Worm (Caenorhabditis elegans) whole organism, L4/young adult: ENCODE results near the gene C07A4.3.
A peak's percentile ranks its signal among the peaks of the same experiment; 100 is the strongest.

Experiments used
- W03F9.2 ChIP-seq: fragments of 150-350 bp; optimal IDR thresholded peaks from 2 replicates; lab custom pipeline; 2014; ENCODE audit warnings: missing biosample characterization, missing genetic modification characterization
- dao-5 ChIP-seq: sonication (generic microtip); optimal IDR thresholded peaks from 2 replicates; lab custom pipeline; 2016; ENCODE audit warnings: missing genotype, missing genetic modification characterization, moderate library complexity, missing compliant biosample characterization
- him-1 ChIP-seq: sonication (generic microtip); optimal IDR thresholded peaks from 2 replicates; lab custom pipeline; 2016; ENCODE audit warnings: missing genotype, missing genetic modification reagents, missing genetic modification characterization, missing compliant biosample characterization

C07A4.3 gene

ce11 chrX:10160097-10160677 is 14.6 kb upstream of the C07A4.3 start, which contains the start of gene F09B9.4:
F09B9.4 (plus strand) TSS chrX:10160627.
- no peak for TF ChIP-seq W03F9.2
- TF ChIP-seq dao-5 (tag; lab: Kevin White, UChicago) = no peak
- TF ChIP-seq him-1 (tag; lab: Kevin White, UChicago) = no peak

- no peak for TF ChIP-seq him-1 (tag; lab: Kevin White, UChicago)
- TF ChIP-seq W03F9.2 = no peak
- TF ChIP-seq dao-5 (tag; lab: Kevin White, UChicago) = no peak
Observed at ce11 chrX:10162476-10162875, 12.3 kb upstream of the C07A4.3 start.

DNA sequence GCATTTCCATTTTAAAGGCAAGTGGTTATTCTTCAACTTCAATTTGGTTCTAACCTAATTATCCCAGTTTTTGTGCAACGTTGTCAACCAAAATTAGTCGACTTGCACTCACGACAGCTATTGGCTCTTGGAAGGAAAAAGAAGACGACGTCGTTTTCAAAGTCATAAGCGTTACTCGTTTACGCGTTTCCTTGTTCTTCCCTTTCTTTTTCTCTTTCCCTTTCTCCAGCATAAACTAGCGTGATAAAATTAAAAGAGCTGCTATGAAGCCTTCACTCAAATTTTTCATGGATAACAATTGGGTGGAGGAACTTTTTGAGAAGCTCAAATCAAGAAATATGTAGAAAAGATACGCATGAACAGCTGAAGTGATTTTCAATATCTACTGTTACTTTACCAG is 11.6 kb upstream of the C07A4.3 start:
- TF ChIP-seq him-1 (tag; lab: Kevin White, UChicago) (no peak), W03F9.2 (no peak), dao-5 (tag; lab: Kevin White, UChicago) (no peak)

ce11 chrX:10167005-10167404 is 7.8 kb upstream of the C07A4.3 start, which contains the start of gene rnp-9:
rnp-9 (plus strand) TSS chrX:10167305.
- no peak for TF ChIP-seq him-1 (tag; lab: Kevin White, UChicago)
- TF ChIP-seq W03F9.2 = no peak
- TF ChIP-seq dao-5 (tag; lab: Kevin White, UChicago) = no peak

ce11 chrX:10168534-10168933 is 6.2 kb upstream of the C07A4.3 start:
- no peak for TF ChIP-seq him-1 (tag; lab: Kevin White, UChicago)
- TF ChIP-seq W03F9.2 = no peak
- TF ChIP-seq dao-5 (tag; lab: Kevin White, UChicago) = no peak

DNA sequence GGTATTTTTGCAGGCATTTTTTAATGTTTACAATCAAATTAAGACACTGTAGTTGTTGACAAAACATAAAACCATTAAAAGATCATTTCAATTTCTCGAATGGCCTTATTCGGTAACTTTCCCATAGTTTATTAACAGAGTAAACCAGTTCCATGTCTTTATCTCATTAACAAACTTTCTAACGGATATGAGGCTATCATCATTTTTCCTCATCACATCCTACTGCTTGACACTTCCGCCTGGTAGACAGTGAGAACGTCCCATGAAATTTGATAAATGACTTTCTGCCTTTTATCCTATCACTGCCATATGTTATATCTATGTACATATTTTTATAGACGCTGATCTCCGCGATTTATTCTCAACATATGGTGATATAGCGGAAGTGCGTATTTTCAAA is 4.2 kb upstream of the C07A4.3 start:
- TF ChIP-seq dao-5 (tag; lab: Kevin White, UChicago) (no peak), him-1 (tag; lab: Kevin White, UChicago) (no peak), W03F9.2 (no peak)

- no peak for TF ChIP-seq dao-5 (tag; lab: Kevin White, UChicago)
Observed at ce11 chrX:10172004-10172584, 2.7 kb upstream of the C07A4.3 start, which contains the start of gene C07A4.2. C07A4.2 (plus strand) TSS chrX:10172198.

DNA sequence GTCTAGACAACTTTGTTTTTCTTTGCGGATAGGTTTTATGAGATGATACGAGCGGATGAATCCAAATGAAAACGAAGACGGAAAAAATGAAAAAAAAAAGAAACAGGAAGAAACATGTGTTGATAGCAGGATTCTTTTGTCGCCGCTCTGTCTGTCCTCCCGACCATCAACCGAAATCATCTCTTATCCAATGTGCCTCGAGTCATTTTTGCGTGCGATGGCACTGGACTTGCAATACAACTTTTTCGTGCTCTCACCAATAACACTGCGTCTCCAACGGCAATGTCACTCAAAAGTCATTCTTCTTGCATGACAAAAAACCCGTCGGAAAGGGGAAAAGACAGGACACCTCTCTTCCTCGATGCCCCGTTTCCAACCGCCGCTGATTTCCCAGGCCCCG is 1.5 kb downstream of the C07A4.3 start, which contains the start of gene ncs-4:
Gene ncs-4 (plus strand): TSS at position 227 of the 400 bp plus-strand sequence.
- no peak for TF ChIP-seq dao-5 (tag; lab: Kevin White, UChicago)
- no peak for TF ChIP-seq W03F9.2
- TF ChIP-seq him-1 (tag; lab: Kevin White, UChicago) = no peak

- TF ChIP-seq him-1 (tag; lab: Kevin White, UChicago) = no peak
- TF ChIP-seq dao-5 (tag; lab: Kevin White, UChicago) = no peak
- no peak for TF ChIP-seq W03F9.2
Observed at ce11 chrX:10182613-10183012, 7.8 kb downstream of the C07A4.3 start.

ce11 chrX:10183695-10184094 is 8.9 kb downstream of the C07A4.3 start, which contains the start of gene arrd-28:
arrd-28 (plus strand) TSS chrX:10183995.
- TF ChIP-seq him-1 (tag; lab: Kevin White, UChicago) = no peak
- TF ChIP-seq dao-5 (tag; lab: Kevin White, UChicago) = no peak

ce11 chrX:10184708-10185107 is 9.9 kb downstream of the C07A4.3 start:
- no peak for TF ChIP-seq him-1 (tag; lab: Kevin White, UChicago)
- no peak for TF ChIP-seq dao-5 (tag; lab: Kevin White, UChicago)
- no peak for TF ChIP-seq W03F9.2

- TF ChIP-seq dao-5 (tag; lab: Kevin White, UChicago) (no peak), him-1 (tag; lab: Kevin White, UChicago) (peak; percentile 93), W03F9.2 (peak; percentile 51)
Observed at ce11 chrX:10188493-10188895, 13.7 kb downstream of the C07A4.3 start.

DNA sequence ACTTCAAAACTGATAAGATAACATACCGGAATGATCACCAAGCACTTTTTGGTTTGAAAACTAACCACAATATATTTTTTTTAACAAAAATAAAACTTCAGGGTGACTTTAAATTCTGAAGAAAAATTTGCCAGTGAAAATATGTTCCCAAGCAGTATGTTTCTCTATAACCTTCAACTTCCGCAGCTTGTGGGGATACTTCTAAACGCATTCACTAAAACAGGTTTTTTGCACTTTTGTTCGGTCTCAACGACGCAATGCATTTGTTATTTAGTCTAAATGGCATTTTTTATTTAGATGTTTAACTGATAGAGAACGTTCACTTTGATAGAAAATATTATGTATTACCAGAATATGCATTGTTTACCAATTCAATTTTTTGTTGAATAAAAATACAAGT is 14.5 kb downstream of the C07A4.3 start:
- TF ChIP-seq dao-5 (tag; lab: Kevin White, UChicago) = no peak
- TF ChIP-seq W03F9.2 = no peak
- no peak for TF ChIP-seq him-1 (tag; lab: Kevin White, UChicago)

DNA sequence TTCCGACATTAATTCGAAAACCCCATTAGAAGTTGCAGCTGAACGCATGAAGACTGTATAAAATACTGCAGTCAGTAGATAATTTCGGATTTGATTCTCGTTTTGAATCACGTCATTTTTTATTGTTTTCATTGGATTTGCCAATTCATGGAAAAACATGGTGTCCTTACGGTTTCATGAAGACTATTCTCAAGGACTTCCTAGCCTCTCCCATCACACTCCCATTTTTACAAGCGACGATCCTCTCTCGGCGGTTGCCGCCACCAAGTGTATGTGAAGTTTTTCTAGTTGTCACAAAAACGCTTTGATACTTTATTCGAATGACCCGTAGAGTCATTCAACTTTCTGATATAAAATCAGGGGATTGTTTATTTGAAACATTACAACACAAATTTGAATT is 15.0 kb downstream of the C07A4.3 start:
- TF ChIP-seq him-1 (tag; lab: Kevin White, UChicago) = no peak
- no peak for TF ChIP-seq W03F9.2
- TF ChIP-seq dao-5 (tag; lab: Kevin White, UChicago) = no peak
